Worm (Caenorhabditis elegans) whole organism, midembryonic: Measurements from ENCODE around the gene srw-55.

ENCODE experiments used
- T22C8.4 ChIP-seq: fragments of 200-800 bp; sonication (Bioruptor generic); IDR thresholded peaks from 2 replicates; pipeline ENCODE4 v1.3.6; 2022; ENCODE audit warnings: missing genetic modification characterization, missing compliant biosample characterization
- cog-1 ChIP-seq: sonication (generic microtip); optimal IDR thresholded peaks from 2 replicates; lab custom pipeline; 2016; ENCODE audit warnings: missing genetic modification characterization, missing compliant biosample characterization
- flt-1 ChIP-seq: fragments of 200-800 bp; sonication (Bioruptor generic); IDR thresholded peaks from 2 replicates; pipeline ENCODE4 v1.3.6; 2022; ENCODE audit warnings: missing genetic modification characterization, missing compliant biosample characterization
- klf-2 ChIP-seq: fragments of 200-800 bp; sonication (Bioruptor generic); conservative IDR thresholded peaks from 2 replicates; pipeline ENCODE4 v1.3.6; 2022; ENCODE audit warnings: missing genetic modification reagents, missing genetic modification characterization, missing compliant biosample characterization
- med-1 ChIP-seq: sonication (generic microtip); optimal IDR thresholded peaks from 2 replicates; lab custom pipeline; 2017; ENCODE audit warnings: missing genetic modification characterization, mild to moderate bottlenecking, missing compliant biosample characterization, antibody characterized with exemption, missing genetic modification reagents; ENCODE audit not compliant: insufficient read depth
- ref-1 ChIP-seq: fragments of 200-800 bp; sonication (Bioruptor generic); conservative IDR thresholded peaks from 2 replicates; pipeline ENCODE4 v1.3.6; 2022; ENCODE audit warnings: missing genetic modification reagents, missing genetic modification characterization, missing compliant biosample characterization
- tab-1 ChIP-seq: fragments of 200-800 bp; sonication (Bioruptor generic); IDR thresholded peaks from 2 replicates; pipeline ENCODE4 v1.3.6; 2022; ENCODE audit warnings: missing genetic modification characterization, missing compliant biosample characterization
- ztf-23 ChIP-seq: fragments of 200-800 bp; sonication (Bioruptor generic); IDR thresholded peaks from 2 replicates; pipeline ENCODE4 v1.3.6; 2022; ENCODE audit warnings: missing genetic modification reagents, missing genetic modification characterization, missing compliant biosample characterization
- ztf-29 ChIP-seq: fragments of 200-800 bp; sonication (Bioruptor generic); IDR thresholded peaks from 2 replicates; pipeline ENCODE4 v1.3.6; 2022; ENCODE audit warnings: missing genetic modification reagents, missing genetic modification characterization, missing compliant biosample characterization

Gene srw-55

ce11 chrV:15940254-15940653, at the start of gene srw-55:
Gene srw-55, minus strand, starts transcription at chrV:15940354.
- no peak for TF ChIP-seq ref-1 (GFP tag; lab: Robert Waterston, UW)
- no peak for TF ChIP-seq flt-1 (GFP tag; lab: Robert Waterston, UW)
- no peak for TF ChIP-seq tab-1
- TF ChIP-seq cog-1: no peak
- TF ChIP-seq T22C8.4: no peak
- no peak for TF ChIP-seq ztf-29 (GFP tag; lab: Robert Waterston, UW)
- TF ChIP-seq ztf-23 (GFP tag; lab: Robert Waterston, UW): no peak
- TF ChIP-seq med-1 (GFP tag; lab: Kevin White, UChicago): no peak
- no peak for TF ChIP-seq klf-2 (GFP tag; lab: Robert Waterston, UW)

ce11 chrV:15988074-15988473, 47.9 kb upstream of the srw-55 start, which contains the start of gene F36G9.15:
Gene F36G9.15, minus strand, starts transcription at chrV:15988174.
- TF ChIP-seq med-1 (GFP tag; lab: Kevin White, UChicago) (no peak), T22C8.4 (no peak), tab-1 (no peak), ztf-23 (GFP tag; lab: Robert Waterston, UW) (no peak), klf-2 (GFP tag; lab: Robert Waterston, UW) (no peak), cog-1 (no peak), flt-1 (GFP tag; lab: Robert Waterston, UW) (no peak), ztf-29 (GFP tag; lab: Robert Waterston, UW) (no peak), ref-1 (GFP tag; lab: Robert Waterston, UW) (no peak)

- TF ChIP-seq T22C8.4: no peak
- no peak for TF ChIP-seq ref-1 (GFP tag; lab: Robert Waterston, UW)
- no peak for TF ChIP-seq cog-1
- TF ChIP-seq ztf-29 (GFP tag; lab: Robert Waterston, UW): no peak
- no peak for TF ChIP-seq flt-1 (GFP tag; lab: Robert Waterston, UW)
- TF ChIP-seq tab-1: no peak
These were observed 42.7 kb upstream of the srw-55 start, which contains the start of the genes fbxa-99 and F36G9.13 for ce11 chrV:15982733-15983344. Gene fbxa-99, minus strand, starts transcription at chrV:15982854. Gene F36G9.13, plus strand, starts transcription at chrV:15983294.

ce11 chrV:15978232-15978764, 38.1 kb upstream of the srw-55 start, which contains the start of gene oac-20:
Gene oac-20, plus strand, starts transcription at chrV:15978714.
- TF ChIP-seq T22C8.4: no peak
- TF ChIP-seq cog-1: no peak
- TF ChIP-seq flt-1 (GFP tag; lab: Robert Waterston, UW): no peak
- TF ChIP-seq med-1 (GFP tag; lab: Kevin White, UChicago): no peak
- no peak for TF ChIP-seq klf-2 (GFP tag; lab: Robert Waterston, UW)
- no peak for TF ChIP-seq ref-1 (GFP tag; lab: Robert Waterston, UW)
- no peak for TF ChIP-seq ztf-23 (GFP tag; lab: Robert Waterston, UW)

- no peak for TF ChIP-seq ref-1 (GFP tag; lab: Robert Waterston, UW)
- TF ChIP-seq ztf-23 (GFP tag; lab: Robert Waterston, UW): no peak
These were observed 35.7 kb upstream of the srw-55 start, which contains the start of gene clec-232 for ce11 chrV:15975845-15976244. Gene clec-232, plus strand, starts transcription at chrV:15976145.

- TF ChIP-seq klf-2 (GFP tag; lab: Robert Waterston, UW): no peak
- no peak for TF ChIP-seq ztf-23 (GFP tag; lab: Robert Waterston, UW)
- TF ChIP-seq T22C8.4: no peak
- no peak for TF ChIP-seq tab-1
- no peak for TF ChIP-seq med-1 (GFP tag; lab: Kevin White, UChicago)
- no peak for TF ChIP-seq ztf-29 (GFP tag; lab: Robert Waterston, UW)
- no peak for TF ChIP-seq ref-1 (GFP tag; lab: Robert Waterston, UW)
- TF ChIP-seq flt-1 (GFP tag; lab: Robert Waterston, UW): no peak
- TF ChIP-seq cog-1: no peak
These were observed 34.7 kb upstream of the srw-55 start, which contains the start of gene sru-22 for ce11 chrV:15974836-15975235. Gene sru-22, minus strand, starts transcription at chrV:15974936.

ce11 chrV:15972484-15972883, 32.3 kb upstream of the srw-55 start, which contains the start of gene sru-23:
Gene sru-23, minus strand, starts transcription at chrV:15972584.
- TF ChIP-seq klf-2 (GFP tag; lab: Robert Waterston, UW) (no peak), flt-1 (GFP tag; lab: Robert Waterston, UW) (no peak)

ce11 chrV:15970820-15971219, 30.7 kb upstream of the srw-55 start:
- TF ChIP-seq cog-1 (no peak), T22C8.4 (no peak), ztf-23 (GFP tag; lab: Robert Waterston, UW) (no peak), tab-1 (no peak), ref-1 (GFP tag; lab: Robert Waterston, UW) (no peak), flt-1 (GFP tag; lab: Robert Waterston, UW) (no peak), ztf-29 (GFP tag; lab: Robert Waterston, UW) (no peak), klf-2 (GFP tag; lab: Robert Waterston, UW) (no peak), med-1 (GFP tag; lab: Kevin White, UChicago) (no peak)

ce11 chrV:15969653-15970052, 29.5 kb upstream of the srw-55 start, which contains the start of gene F36G9.7:
Gene F36G9.7, minus strand, starts transcription at chrV:15969753.
- no peak for TF ChIP-seq ref-1 (GFP tag; lab: Robert Waterston, UW)
- no peak for TF ChIP-seq flt-1 (GFP tag; lab: Robert Waterston, UW)
- TF ChIP-seq cog-1: no peak
- no peak for TF ChIP-seq ztf-29 (GFP tag; lab: Robert Waterston, UW)
- no peak for TF ChIP-seq klf-2 (GFP tag; lab: Robert Waterston, UW)
- no peak for TF ChIP-seq med-1 (GFP tag; lab: Kevin White, UChicago)
- TF ChIP-seq ztf-23 (GFP tag; lab: Robert Waterston, UW): no peak
- no peak for TF ChIP-seq T22C8.4
- no peak for TF ChIP-seq tab-1

- no peak for TF ChIP-seq cog-1
- no peak for TF ChIP-seq flt-1 (GFP tag; lab: Robert Waterston, UW)
- no peak for TF ChIP-seq tab-1
- no peak for TF ChIP-seq ztf-29 (GFP tag; lab: Robert Waterston, UW)
- TF ChIP-seq T22C8.4: no peak
- no peak for TF ChIP-seq ztf-23 (GFP tag; lab: Robert Waterston, UW)
- TF ChIP-seq ref-1 (GFP tag; lab: Robert Waterston, UW): no peak
These were observed 27.4 kb upstream of the srw-55 start, which contains the start of gene sri-1 for ce11 chrV:15967542-15967941. Gene sri-1, minus strand, starts transcription at chrV:15967642.
